Worm (Caenorhabditis elegans) whole organism, L2 larva: ENCODE data around the gene ccg-1.

ENCODE experiments used
- C34F6.9 ChIP-seq: fragments of 150-350 bp; optimal IDR thresholded peaks from 2 replicates; lab custom pipeline; 2014; ENCODE audit warnings: missing biosample characterization, missing genetic modification characterization
- ama-1 ChIP-seq: fragments of 150-350 bp; optimal IDR thresholded peaks from 2 replicates; lab custom pipeline; 2018; ENCODE audit warnings: inconsistent platforms
- blmp-1 ChIP-seq: sonication (generic microtip); optimal IDR thresholded peaks from 2 replicates; lab custom pipeline; 2017; ENCODE audit warnings: missing genetic modification characterization, mild to moderate bottlenecking, missing compliant biosample characterization, antibody characterized with exemption, moderate library complexity; ENCODE audit not compliant: insufficient read depth
- ceh-82 ChIP-seq: fragments of 150-350 bp; optimal IDR thresholded peaks from 2 replicates; lab custom pipeline; 2014; ENCODE audit warnings: missing biosample characterization, missing genetic modification characterization
- egl-27 ChIP-seq: sonication (generic microtip); optimal IDR thresholded peaks from 3 replicates; lab custom pipeline; 2017; ENCODE audit warnings: missing biosample characterization, missing genetic modification reagents, missing genetic modification characterization
- elt-3 ChIP-seq: sonication (generic microtip); optimal IDR thresholded peaks from 2 replicates; lab custom pipeline; 2017; ENCODE audit warnings: missing biosample characterization, missing genetic modification characterization
- mdl-1 ChIP-seq, 2 experiments: fragments of 150-350 bp in 1 of 2; sonication (generic microtip) in 1 of 2; optimal IDR thresholded peaks; 2 replicates each; lab custom pipeline; 2017; ENCODE audit warnings: missing biosample characterization in 2 of 2, missing genetic modification characterization in 2 of 2
- nhr-237 ChIP-seq: fragments of 150-350 bp; optimal IDR thresholded peaks from 2 replicates; lab custom pipeline; 2014; ENCODE audit warnings: missing biosample characterization, missing genetic modification characterization
- snpc-4 ChIP-seq: fragments of 150-350 bp; optimal IDR thresholded peaks from 2 replicates; lab custom pipeline; 2014; ENCODE audit warnings: missing biosample characterization, missing genetic modification characterization
- unc-55 ChIP-seq: fragments of 150-350 bp; sonication (generic microtip); optimal IDR thresholded peaks from 3 replicates; lab custom pipeline; 2014; ENCODE audit warnings: missing biosample characterization, missing genetic modification reagents, missing genetic modification characterization
- ztf-11 ChIP-seq: sonication (generic microtip); optimal IDR thresholded peaks from 2 replicates; lab custom pipeline; 2017; ENCODE audit warnings: missing biosample characterization, missing genetic modification characterization

DNA sequence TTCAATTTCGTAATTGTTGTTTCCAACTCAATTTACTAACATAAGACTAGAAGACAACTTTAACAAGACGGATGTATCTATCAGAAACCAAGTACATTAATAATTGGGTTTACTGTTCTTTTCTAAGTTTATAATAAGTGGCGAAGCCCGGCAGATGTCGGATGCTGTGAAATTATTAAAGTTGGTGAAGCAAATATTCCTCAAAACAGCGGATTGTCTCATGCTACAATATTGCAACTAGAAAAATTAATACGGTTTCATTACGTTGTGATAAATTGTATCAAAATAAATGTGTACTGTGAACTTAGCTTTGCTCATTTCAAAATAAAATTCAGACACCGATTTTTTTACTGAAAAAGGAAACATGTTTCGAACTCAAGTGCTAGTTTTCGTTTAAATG is 8.0 kb upstream of the ccg-1 start:
- TF ChIP-seq blmp-1 (tag; lab: Kevin White, UChicago) (no peak), elt-3 (tag; lab: Kevin White, UChicago) (no peak), ztf-11 (no peak), ama-1 (lab: Kevin White, UChicago) (no peak), unc-55 (no peak), nhr-237 (tag; lab: Kevin White, UChicago) (no peak), ceh-82 (tag; lab: Kevin White, UChicago) (no peak), mdl-1 (tag; optimal IDR thresholded peaks at IDR 0.05; lab: Kevin White, UChicago) (no peak), C34F6.9 (tag; lab: Kevin White, UChicago) (no peak), snpc-4 (tag; lab: Kevin White, UChicago) (no peak), egl-27 (tag; lab: Kevin White, UChicago) (no peak)
